Fruit fly (Drosophila melanogaster): ENCODE results near the gene Cep290.

DNA sequence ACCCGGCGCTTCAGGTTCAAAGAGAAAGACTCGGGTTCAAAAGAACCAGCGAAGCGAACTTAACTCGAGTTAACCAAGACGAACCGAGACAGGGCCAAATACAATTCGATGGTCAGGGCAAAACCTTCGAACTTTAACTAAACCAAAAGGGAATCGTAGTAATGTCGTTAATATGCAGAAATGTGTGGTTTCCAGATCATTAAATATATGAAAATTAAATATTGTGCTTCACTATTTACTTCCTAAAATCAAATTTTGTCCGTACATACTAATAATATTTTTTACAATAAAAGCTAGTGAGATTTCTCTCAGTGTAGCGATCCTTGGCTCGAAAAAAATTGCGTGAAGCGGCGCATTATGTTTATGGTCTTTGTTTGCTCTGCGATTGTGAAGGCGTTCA, 26.0 kb upstream of the Cep290 start:
- TF ChIP-seq CG8478 (optimal IDR thresholded peaks at IDR 0.05) = no peak
- no peak for TF ChIP-seq CTCF (optimal IDR thresholded peaks at IDR 0.05)

All from S2 (cell line).